Fruit fly (Drosophila melanogaster) whole organism, embryonic: Measurements from ENCODE around the gene Cdc16.

ENCODE experiments used
- B-H2 ChIP-seq: fragments of 200-800 bp; sonication (Bioruptor generic); optimal IDR thresholded peaks from 2 replicates; lab custom pipeline; 2018; ENCODE audit warnings: missing biosample characterization, mild to moderate bottlenecking, missing genetic modification characterization
- BEAF-32 ChIP-seq: fragments of 200-800 bp; sonication (Bioruptor generic); optimal IDR thresholded peaks from 3 replicates; lab custom pipeline; 2017; ENCODE audit warnings: missing biosample characterization, missing genetic modification characterization, mild to moderate bottlenecking, moderate library complexity, missing genetic modification reagents
- Bdp1 ChIP-seq: fragments of 200-800 bp; sonication (Bioruptor generic); optimal IDR thresholded peaks from 3 replicates; lab custom pipeline; 2016; ENCODE audit warnings: missing biosample characterization, missing genetic modification characterization
- CG10959 ChIP-seq: fragments of 200-800 bp; sonication (Bioruptor generic); IDR thresholded peaks from 2 replicates; pipeline ENCODE4 v1.3.6; 2022; ENCODE audit warnings: missing biosample characterization, missing genetic modification characterization
- CG12299 ChIP-seq: fragments of 200-800 bp; sonication (Bioruptor generic); optimal IDR thresholded peaks from 2 replicates; lab custom pipeline; 2018; ENCODE audit warnings: missing biosample characterization, mild to moderate bottlenecking, missing genetic modification characterization
- CG13894 ChIP-seq: fragments of 200-800 bp; sonication (Bioruptor generic); optimal IDR thresholded peaks from 3 replicates; lab custom pipeline; 2018; ENCODE audit warnings: missing biosample characterization, mild to moderate bottlenecking, missing genetic modification characterization, moderate library complexity
- CG14441 ChIP-seq: fragments of 200-800 bp; sonication (Bioruptor generic); IDR thresholded peaks from 2 replicates; pipeline ENCODE4 v1.3.6; 2022; ENCODE audit warnings: missing biosample characterization, missing genetic modification characterization
- CG15073 ChIP-seq: fragments of 200-800 bp; sonication (Bioruptor generic); optimal IDR thresholded peaks from 2 replicates; lab custom pipeline; 2016; ENCODE audit warnings: missing biosample characterization, missing genetic modification characterization
- CG15269 ChIP-seq: fragments of 200-800 bp; sonication (Bioruptor generic); optimal IDR thresholded peaks from 2 replicates; lab custom pipeline; 2018; ENCODE audit warnings: missing biosample characterization, mild to moderate bottlenecking, missing genetic modification characterization, moderate library complexity
- CG17912 ChIP-seq: fragments of 200-800 bp; sonication (Bioruptor generic); optimal IDR thresholded peaks from 2 replicates; lab custom pipeline; 2018; ENCODE audit warnings: missing biosample characterization, mild to moderate bottlenecking, missing genetic modification characterization
- CG31388 ChIP-seq: fragments of 200-800 bp; sonication (Bioruptor generic); optimal IDR thresholded peaks from 2 replicates; lab custom pipeline; 2016; ENCODE audit warnings: missing biosample characterization, missing genetic modification characterization
- CG4360 ChIP-seq: fragments of 200-800 bp; sonication (Bioruptor generic); IDR thresholded peaks from 2 replicates; pipeline ENCODE4 v1.3.6; 2022; ENCODE audit warnings: missing biosample characterization, missing genetic modification characterization
- CG4404 ChIP-seq: fragments of 200-800 bp; sonication (Bioruptor generic); IDR thresholded peaks from 2 replicates; pipeline ENCODE4 v1.3.6; 2022; ENCODE audit warnings: missing biosample characterization, missing genetic modification characterization
- CG4424 ChIP-seq: fragments of 200-800 bp; sonication (Bioruptor generic); optimal IDR thresholded peaks from 3 replicates; lab custom pipeline; 2016; ENCODE audit warnings: missing biosample characterization, missing genetic modification characterization
- CG4617 ChIP-seq: fragments of 200-800 bp; sonication (Bioruptor generic); optimal IDR thresholded peaks from 3 replicates; lab custom pipeline; 2016; ENCODE audit warnings: missing biosample characterization, missing genetic modification characterization, borderline replicate concordance
- CG6689 ChIP-seq: fragments of 200-800 bp; sonication (Bioruptor generic); IDR thresholded peaks from 2 replicates; pipeline ENCODE4 v1.3.6; 2022; ENCODE audit warnings: missing biosample characterization, missing genetic modification characterization
- CG7839 ChIP-seq: fragments of 200-800 bp; sonication (Bioruptor generic); optimal IDR thresholded peaks from 3 replicates; lab custom pipeline; 2018; ENCODE audit warnings: missing biosample characterization, mild to moderate bottlenecking, missing genetic modification characterization, moderate library complexity
- CG8388 ChIP-seq: fragments of 200-800 bp; sonication (Bioruptor generic); optimal IDR thresholded peaks from 2 replicates; lab custom pipeline; 2019; ENCODE audit warnings: missing biosample characterization, mild to moderate bottlenecking, missing genetic modification characterization, moderate library complexity
- CG8765 ChIP-seq: fragments of 200-800 bp; sonication (Bioruptor generic); IDR thresholded peaks from 2 replicates; pipeline ENCODE4 v1.3.6; 2022; ENCODE audit warnings: missing biosample characterization, missing genetic modification characterization
- CoRest ChIP-seq: fragments of 200-800 bp; sonication (Bioruptor generic); optimal IDR thresholded peaks from 3 replicates; lab custom pipeline; 2018; ENCODE audit warnings: missing biosample characterization, mild to moderate bottlenecking, missing genetic modification characterization, moderate library complexity
- D19A ChIP-seq: fragments of 200-800 bp; optimal IDR thresholded peaks from 3 replicates; lab custom pipeline; 2019; ENCODE audit warnings: missing biosample characterization, mild to moderate bottlenecking, missing genetic modification characterization, moderate library complexity
- Gug ChIP-seq: fragments of 200-800 bp; sonication (Bioruptor generic); IDR thresholded peaks from 4 replicates; pipeline ENCODE4 v1.3.6; 2022; ENCODE audit warnings: missing biosample characterization, missing genetic modification characterization
- Hr3 ChIP-seq: fragments of 200-800 bp; sonication (Bioruptor generic); optimal IDR thresholded peaks from 3 replicates; lab custom pipeline; 2016; ENCODE audit warnings: missing biosample characterization, missing genetic modification characterization
- MESR4 ChIP-seq: fragments of 200-800 bp; sonication (Bioruptor generic); optimal IDR thresholded peaks from 2 replicates; lab custom pipeline; 2018; ENCODE audit warnings: missing biosample characterization, mild to moderate bottlenecking, missing genetic modification characterization, moderate library complexity
- MTF-1 ChIP-seq: fragments of 200-800 bp; sonication (Bioruptor generic); optimal IDR thresholded peaks from 2 replicates; lab custom pipeline; 2018; ENCODE audit warnings: missing biosample characterization, mild to moderate bottlenecking, missing genetic modification characterization, borderline replicate concordance
- Med ChIP-seq: fragments of 200-800 bp; sonication (Bioruptor generic); peaks from one replicate; lab custom pipeline; 2016; ENCODE audit warnings: missing biosample characterization, missing genetic modification characterization, mild to moderate bottlenecking, inconsistent platforms, moderate library complexity
- NfI ChIP-seq: fragments of 200-800 bp; sonication (Bioruptor generic); optimal IDR thresholded peaks from 3 replicates; lab custom pipeline; 2018; ENCODE audit warnings: missing biosample characterization, mild to moderate bottlenecking, missing genetic modification characterization, moderate library complexity
- Rx ChIP-seq: fragments of 200-800 bp; sonication (Bioruptor generic); IDR thresholded peaks from 2 replicates; pipeline ENCODE4 v1.3.6; 2022; ENCODE audit warnings: missing biosample characterization, missing genetic modification characterization
- Sry-δ ChIP-seq: fragments of 200-800 bp; sonication (Bioruptor generic); optimal IDR thresholded peaks from 2 replicates; lab custom pipeline; 2016; ENCODE audit warnings: missing biosample characterization, missing genetic modification characterization
- YL-1 ChIP-seq: fragments of 200-800 bp; sonication (Bioruptor generic); optimal IDR thresholded peaks from 3 replicates; lab custom pipeline; 2017; ENCODE audit warnings: missing biosample characterization, mild to moderate bottlenecking, missing genetic modification characterization
- abd-A ChIP-seq: fragments of 200-800 bp; sonication (Bioruptor generic); optimal IDR thresholded peaks from 3 replicates; lab custom pipeline; 2019; ENCODE audit warnings: missing biosample characterization, mild to moderate bottlenecking, missing genetic modification characterization, moderate library complexity
- ara ChIP-seq: fragments of 200-800 bp; sonication (Bioruptor generic); IDR thresholded peaks from 2 replicates; pipeline ENCODE4 v1.3.6; 2022; ENCODE audit warnings: missing biosample characterization, missing genetic modification characterization
- ase ChIP-seq: fragments of 200-800 bp; sonication (Bioruptor generic); IDR thresholded peaks from 3 replicates; pipeline ENCODE4 v1.3.6; 2022; ENCODE audit warnings: missing biosample characterization, missing genetic modification characterization
- bowl ChIP-seq: fragments of 200-800 bp; sonication (Bioruptor generic); IDR thresholded peaks from 2 replicates; pipeline ENCODE4 v1.3.6; 2022; ENCODE audit warnings: missing biosample characterization, missing genetic modification characterization
- caup ChIP-seq: fragments of 200-800 bp; sonication (Bioruptor generic); optimal IDR thresholded peaks from 3 replicates; lab custom pipeline; 2017; ENCODE audit warnings: missing biosample characterization, mild to moderate bottlenecking, missing genetic modification characterization, moderate library complexity; ENCODE audit not compliant: severe bottlenecking
- chif ChIP-seq, 2 experiments: fragments of 200-800 bp; sonication (Bioruptor generic); optimal IDR thresholded peaks; 3 replicates each; lab custom pipeline; 2016; ENCODE audit warnings: missing biosample characterization in 2 of 2, missing genetic modification characterization in 2 of 2
- ems ChIP-seq: fragments of 200-800 bp; sonication (Bioruptor generic); optimal IDR thresholded peaks from 3 replicates; lab custom pipeline; 2016; ENCODE audit warnings: missing biosample characterization, missing genetic modification characterization
- fd102C ChIP-seq: fragments of 200-800 bp; sonication (Bioruptor generic); optimal IDR thresholded peaks from 2 replicates; lab custom pipeline; 2018; ENCODE audit warnings: missing biosample characterization, mild to moderate bottlenecking, missing genetic modification characterization, moderate library complexity
- ftz-f1 ChIP-seq: fragments of 200-800 bp; sonication (Bioruptor generic); optimal IDR thresholded peaks from 2 replicates; lab custom pipeline; 2016; ENCODE audit warnings: missing biosample characterization, missing genetic modification characterization
- gcm ChIP-seq: fragments of 200-800 bp; sonication (Bioruptor generic); optimal IDR thresholded peaks from 2 replicates; lab custom pipeline; 2019; ENCODE audit warnings: missing biosample characterization, mild to moderate bottlenecking, missing genetic modification characterization, moderate library complexity
- inv ChIP-seq: fragments of 200-800 bp; sonication (Bioruptor generic); IDR thresholded peaks from 2 replicates; pipeline ENCODE4 v1.3.6; 2022; ENCODE audit warnings: missing biosample characterization, missing genetic modification characterization; ENCODE audit not compliant: partially characterized antibody
- klu ChIP-seq: fragments of 200-800 bp; sonication (Bioruptor generic); IDR thresholded peaks from 2 replicates; pipeline ENCODE4 v1.3.6; 2022; ENCODE audit warnings: missing biosample characterization, missing genetic modification characterization
- lola ChIP-seq, 3 experiments: fragments of >200 bp in 2 of 3; fragments of 200-800 bp in 1 of 3; sonication (Bioruptor generic) in 1 of 3; optimal IDR thresholded peaks; 2 replicates each; lab custom pipeline; 2017 to 2019; ENCODE audit warnings: missing biosample characterization in 3 of 3, missing genetic modification characterization in 3 of 3, mild to moderate bottlenecking in 1 of 3, moderate library complexity in 1 of 3
- onecut ChIP-seq: fragments of 200-800 bp; sonication (Bioruptor generic); IDR thresholded peaks from 2 replicates; pipeline ENCODE4 v1.3.6; 2022; ENCODE audit warnings: missing biosample characterization, missing genetic modification characterization
- otp ChIP-seq: fragments of 200-800 bp; sonication (Bioruptor generic); IDR thresholded peaks from 3 replicates; pipeline ENCODE4, ENCODE4 v1.3.6; 2022; ENCODE audit warnings: missing biosample characterization, missing genetic modification characterization
- pb ChIP-seq: fragments of 200-800 bp; sonication (Bioruptor generic); optimal IDR thresholded peaks from 3 replicates; lab custom pipeline; 2016; ENCODE audit warnings: missing biosample characterization, missing genetic modification characterization
- ttk ChIP-seq: fragments of 200-800 bp; sonication (Bioruptor generic); IDR thresholded peaks from 2 replicates; pipeline ENCODE4 v2.1.2; 2022; ENCODE audit warnings: missing biosample characterization, missing genetic modification characterization
- usp ChIP-seq: fragments of >200 bp; optimal IDR thresholded peaks from 2 replicates; lab custom pipeline; 2017; ENCODE audit warnings: missing biosample characterization, missing genetic modification characterization
- wor ChIP-seq: fragments of 200-800 bp; sonication (Bioruptor generic); IDR thresholded peaks from 2 replicates; pipeline ENCODE4 v1.3.6; 2022; ENCODE audit warnings: missing biosample characterization, missing genetic modification characterization
- zen2 ChIP-seq: fragments of 200-800 bp; sonication (Bioruptor generic); IDR thresholded peaks from 3 replicates; pipeline ENCODE4 v1.3.6; 2022; ENCODE audit warnings: missing biosample characterization, missing genetic modification characterization; ENCODE audit not compliant: partially characterized antibody

The Cdc16 gene

dm6 chr3R:23257986-23258427 is 23.0 kb upstream of the Cdc16 start, which contains the start of the genes wda and Pex11c (continued):
- TF ChIP-seq CG6689 (peak; percentile 89), B-H2 (peak; percentile 64), CG10959 (peak; percentile 71), CG7839 (tag; lab: Kevin White, UChicago) (peak; percentile 89), klu (peak; percentile 80; the same call in 1 of the 2 replicates), ftz-f1 (GFP tag; lab: Kevin White, UChicago) (no peak), CG31388 (GFP tag; lab: Kevin White, UChicago) (peak; percentile 28), Gug (GFP tag; lab: Robert Waterston, UW) (no peak), CG4617 (GFP tag; lab: Kevin White, UChicago) (peak; percentile 70), CG4404 (GFP tag; lab: Robert Waterston, UW) (peak; percentile 84), Bdp1 (GFP tag; lab: Kevin White, UChicago) (peak; percentile 42), Rx (GFP tag; lab: Robert Waterston, UW) (no peak; the same call in 1 of the 2 replicates), CG17912 (GFP tag; lab: Kevin White, UChicago) (no peak), lola (GFP tag; optimal IDR thresholded peaks at IDR 0.05; lab: Kevin White, UChicago) (peak in 1 of 3 experiments; percentile 95), Sry-δ (GFP tag; lab: Kevin White, UChicago) (peak; percentile 71), ara (GFP tag; lab: Robert Waterston, UW) (peak; percentile 68), D19A (tag; lab: Kevin White, UChicago) (peak; percentile 79), onecut (peak; percentile 54; the same call in 1 of the 2 replicates), Med (GFP tag; lab: Kevin White, UChicago) (peak; percentile 79), NfI (GFP tag; lab: Kevin White, UChicago) (peak; percentile 83), CG13894 (tag; lab: Kevin White, UChicago) (no peak), abd-A (tag; lab: Kevin White, UChicago) (no peak), inv (GFP tag; lab: Robert Waterston, UW) (peak; percentile 59; the same call in 1 of the 2 replicates), CG8388 (peak; percentile 93), BEAF-32 (GFP tag; lab: Kevin White, UChicago) (peak; percentile 69), CG8765 (peak; percentile 65), ttk (GFP tag; lab: Robert Waterston, UW) (no peak; the same call in 1 of the 2 replicates), YL-1 (GFP tag; lab: Kevin White, UChicago) (peak; percentile 71), zen2 (GFP tag; lab: Robert Waterston, UW) (peak; percentile 19; the same call in 1 of the 3 replicates), caup (peak; percentile 82), gcm (GFP tag; lab: Kevin White, UChicago) (peak; percentile 93), ems (GFP tag; lab: Kevin White, UChicago) (peak; percentile 35), ase (peak; percentile 85), CG4360 (GFP tag; lab: Robert Waterston, UW) (peak; percentile 67), Hr3 (GFP tag; lab: Kevin White, UChicago) (peak; percentile 91), CG15073 (peak; percentile 38), bowl (GFP tag; lab: Robert Waterston, UW) (peak; percentile 67), otp (GFP tag; lab: Robert Waterston, UW) (peak; percentile 68; the same call in 1 of the 3 replicates), MESR4 (peak; percentile 48), fd102C (GFP tag; lab: Kevin White, UChicago) (peak; percentile 59), CG14441 (GFP tag; lab: Robert Waterston, UW) (peak; percentile 82), usp (no peak), pb (GFP tag; lab: Kevin White, UChicago) (no peak), CG15269 (tag; lab: Kevin White, UChicago) (peak; percentile 91), CG12299 (peak; percentile 77), CoRest (peak; percentile 95), CG4424 (peak; percentile 81), wor (GFP tag; lab: Robert Waterston, UW) (peak; percentile 72), MTF-1 (GFP tag; lab: Kevin White, UChicago) (no peak), chif (GFP tag; optimal IDR thresholded peaks at IDR 0.05; lab: Kevin White, UChicago) (peak in 1 of 2 experiments; percentile 47)
